Worm (Caenorhabditis elegans) whole organism, L4/young adult: ENCODE data around the gene F53B1.2.

Source experiments
- W03F9.2 ChIP-seq: fragments of 150-350 bp; optimal IDR thresholded peaks from 2 replicates; lab custom pipeline; 2014; ENCODE audit warnings: missing biosample characterization, missing genetic modification characterization
- dao-5 ChIP-seq: sonication (generic microtip); optimal IDR thresholded peaks from 2 replicates; lab custom pipeline; 2016; ENCODE audit warnings: missing genotype, missing genetic modification characterization, moderate library complexity, missing compliant biosample characterization
- him-1 ChIP-seq: sonication (generic microtip); optimal IDR thresholded peaks from 2 replicates; lab custom pipeline; 2016; ENCODE audit warnings: missing genotype, missing genetic modification reagents, missing genetic modification characterization, missing compliant biosample characterization

ce11 chrX:2138923-2139322 lies 30.1 kb downstream of the F53B1.2 start:
- TF ChIP-seq him-1 (tag; lab: Kevin White, UChicago) (no peak), W03F9.2 (tag; lab: Kevin White, UChicago) (no peak), dao-5 (tag; lab: Kevin White, UChicago) (no peak)
